Fruit fly (Drosophila melanogaster) whole organism, pupa: ENCODE measurements around the gene phu.

Experiments used
- CG10348 ChIP-seq: fragments of 200-800 bp; sonication (Bioruptor generic); IDR thresholded peaks from 2 replicates; pipeline ENCODE4 v1.3.6; 2022; ENCODE audit warnings: missing biosample characterization, missing genetic modification characterization
- CG12605 ChIP-seq: fragments of 200-800 bp; sonication (Bioruptor generic); IDR thresholded peaks from 2 replicates; pipeline ENCODE4 v1.3.6; 2022; ENCODE audit warnings: missing biosample characterization, missing genetic modification characterization
- CG13204 ChIP-seq: fragments of 200-800 bp; sonication (Bioruptor generic); optimal IDR thresholded peaks from 2 replicates; lab custom pipeline; 2018; ENCODE audit warnings: missing biosample characterization, mild to moderate bottlenecking, missing genetic modification characterization, moderate library complexity
- CG14655 ChIP-seq: fragments of 200-800 bp; sonication (Bioruptor generic); optimal IDR thresholded peaks from 3 replicates; lab custom pipeline; 2017; ENCODE audit warnings: mild to moderate bottlenecking, missing biosample characterization, missing genetic modification reagents, missing genetic modification characterization
- CG15710 ChIP-seq: fragments of 200-800 bp; sonication (Bioruptor generic); optimal IDR thresholded peaks from 2 replicates; lab custom pipeline; 2018; ENCODE audit warnings: missing biosample characterization, mild to moderate bottlenecking, missing genetic modification characterization, moderate library complexity
- CG17806 ChIP-seq: fragments of 200-800 bp; sonication (Bioruptor generic); optimal IDR thresholded peaks from 2 replicates; lab custom pipeline; 2018; ENCODE audit warnings: missing biosample characterization, mild to moderate bottlenecking, missing genetic modification characterization, moderate library complexity
- CG32121 ChIP-seq: fragments of 200-800 bp; sonication (Bioruptor generic); IDR thresholded peaks from 2 replicates; pipeline ENCODE4 v1.3.6; 2022; ENCODE audit warnings: missing biosample characterization, missing genetic modification characterization
- CG34367 ChIP-seq: fragments of 200-800 bp; sonication (Bioruptor generic); optimal IDR thresholded peaks from 2 replicates; lab custom pipeline; 2018; ENCODE audit warnings: missing biosample characterization, mild to moderate bottlenecking, missing genetic modification characterization
- CG4496 ChIP-seq: fragments of 200-800 bp; sonication (Bioruptor generic); IDR thresholded peaks from 3 replicates; pipeline ENCODE4 v1.3.6; 2022; ENCODE audit warnings: missing biosample characterization, missing genetic modification characterization
- CG8159 ChIP-seq: fragments of 200-800 bp; sonication (Bioruptor generic); optimal IDR thresholded peaks from 3 replicates; lab custom pipeline; 2018; ENCODE audit warnings: missing biosample characterization, mild to moderate bottlenecking, missing genetic modification characterization, moderate library complexity
- CG8301 ChIP-seq: fragments of 200-800 bp; sonication (Bioruptor generic); optimal IDR thresholded peaks from 2 replicates; lab custom pipeline; 2018; ENCODE audit warnings: missing biosample characterization, mild to moderate bottlenecking, missing genetic modification characterization
- CG9948 ChIP-seq: fragments of 200-800 bp; sonication (Bioruptor generic); optimal IDR thresholded peaks from 2 replicates; lab custom pipeline; 2018; ENCODE audit warnings: missing biosample characterization, mild to moderate bottlenecking, missing genetic modification characterization, moderate library complexity
- D1 ChIP-seq: fragments of 200-800 bp; sonication (Bioruptor generic); optimal IDR thresholded peaks from 2 replicates; lab custom pipeline; 2018; ENCODE audit warnings: missing biosample characterization, mild to moderate bottlenecking, missing genetic modification characterization, moderate library complexity
- EcR ChIP-seq: fragments of 200-800 bp; sonication (Bioruptor generic); optimal IDR thresholded peaks from 3 replicates; lab custom pipeline; 2019; ENCODE audit warnings: missing biosample characterization, missing genetic modification characterization, mild to moderate bottlenecking, moderate library complexity, missing genetic modification reagents
- Ets98B ChIP-seq: fragments of 200-800 bp; sonication (Bioruptor generic); IDR thresholded peaks from 2 replicates; pipeline ENCODE4 v1.3.6; 2022; ENCODE audit warnings: missing biosample characterization, missing genetic modification characterization
- Pif1A ChIP-seq: fragments of 200-800 bp; sonication (Bioruptor generic); optimal IDR thresholded peaks from 3 replicates; lab custom pipeline; 2016; ENCODE audit warnings: missing biosample characterization, missing genetic modification characterization
- Pif1B ChIP-seq: fragments of 200-800 bp; sonication (Bioruptor generic); optimal IDR thresholded peaks from 3 replicates; lab custom pipeline; 2016; ENCODE audit warnings: missing biosample characterization, missing genetic modification characterization
- Snoo ChIP-seq: fragments of 200-800 bp; sonication (Bioruptor generic); optimal IDR thresholded peaks from 3 replicates; lab custom pipeline; 2017; ENCODE audit warnings: missing biosample characterization, mild to moderate bottlenecking, missing genetic modification characterization, inconsistent platforms
- fd96Ca ChIP-seq: fragments of 200-800 bp; sonication (Bioruptor generic); IDR thresholded peaks from 3 replicates; pipeline ENCODE4 v1.3.6; 2022; ENCODE audit warnings: missing biosample characterization, missing genetic modification characterization
- gl ChIP-seq: fragments of 200-800 bp; sonication (Bioruptor generic); optimal IDR thresholded peaks from 2 replicates; lab custom pipeline; 2018; ENCODE audit warnings: missing biosample characterization, mild to moderate bottlenecking, missing genetic modification characterization
- rn ChIP-seq: fragments of 200-800 bp; sonication (Bioruptor generic); IDR thresholded peaks from 2 replicates; pipeline ENCODE4 v1.3.6; 2022; ENCODE audit warnings: missing biosample characterization, missing genetic modification characterization

phu gene

DNA sequence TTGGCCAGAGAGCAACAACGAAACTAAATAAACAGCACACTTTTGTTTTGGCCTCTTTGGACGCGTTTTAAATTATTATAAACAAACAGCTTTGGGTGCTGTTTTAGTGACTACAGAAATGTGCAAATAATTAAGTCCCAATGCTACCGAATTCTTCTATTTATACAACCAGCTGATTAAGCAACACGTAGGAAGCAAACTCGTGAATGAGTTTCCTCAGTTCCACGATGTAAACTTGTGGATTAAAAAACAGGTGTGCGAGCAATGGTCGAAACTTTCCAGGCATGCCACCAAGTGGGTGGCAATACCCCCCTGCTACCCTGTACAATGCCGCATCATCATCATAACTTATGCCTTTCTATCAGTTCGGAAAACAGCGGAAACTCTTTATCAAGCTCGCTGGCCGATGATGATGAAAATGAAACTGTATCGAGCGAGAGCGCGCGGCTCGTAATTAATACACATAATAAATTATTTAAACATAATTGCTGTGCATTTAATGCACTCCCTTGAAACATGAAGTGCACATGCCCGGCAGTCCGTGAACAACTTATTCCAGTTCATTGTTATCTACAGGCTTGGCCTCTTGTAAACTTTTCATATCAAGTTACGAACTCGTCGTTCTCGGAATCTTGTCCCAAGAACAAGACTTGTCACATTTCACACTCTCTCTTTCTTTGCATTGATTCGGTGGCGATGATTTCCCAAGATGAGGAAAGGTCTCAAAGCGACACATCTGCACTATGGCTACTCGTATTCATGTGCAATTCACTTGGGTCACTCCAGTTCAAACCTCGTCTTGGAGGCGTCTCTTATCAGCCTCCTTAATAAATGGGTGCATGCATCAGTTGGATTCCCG is 5.8 kb downstream of the phu start:
- TF ChIP-seq CG8301 (tag; lab: Kevin White, UChicago) (no peak), gl (tag; lab: Kevin White, UChicago) (no peak), CG4496 (0 out of 3 replicates have a peak, but pooled peaks have one; percentile 12), CG12605 (GFP tag; lab: Robert Waterston, UW) (no peak), CG9948 (tag; lab: Kevin White, UChicago) (no peak), EcR (GFP tag; lab: Kevin White, UChicago) (peak; percentile 91), CG14655 (GFP tag; lab: Kevin White, UChicago) (no peak), CG8159 (tag; lab: Kevin White, UChicago) (no peak), rn (GFP tag; lab: Robert Waterston, UW) (no peak), CG34367 (no peak), Pif1B (no peak)

DNA sequence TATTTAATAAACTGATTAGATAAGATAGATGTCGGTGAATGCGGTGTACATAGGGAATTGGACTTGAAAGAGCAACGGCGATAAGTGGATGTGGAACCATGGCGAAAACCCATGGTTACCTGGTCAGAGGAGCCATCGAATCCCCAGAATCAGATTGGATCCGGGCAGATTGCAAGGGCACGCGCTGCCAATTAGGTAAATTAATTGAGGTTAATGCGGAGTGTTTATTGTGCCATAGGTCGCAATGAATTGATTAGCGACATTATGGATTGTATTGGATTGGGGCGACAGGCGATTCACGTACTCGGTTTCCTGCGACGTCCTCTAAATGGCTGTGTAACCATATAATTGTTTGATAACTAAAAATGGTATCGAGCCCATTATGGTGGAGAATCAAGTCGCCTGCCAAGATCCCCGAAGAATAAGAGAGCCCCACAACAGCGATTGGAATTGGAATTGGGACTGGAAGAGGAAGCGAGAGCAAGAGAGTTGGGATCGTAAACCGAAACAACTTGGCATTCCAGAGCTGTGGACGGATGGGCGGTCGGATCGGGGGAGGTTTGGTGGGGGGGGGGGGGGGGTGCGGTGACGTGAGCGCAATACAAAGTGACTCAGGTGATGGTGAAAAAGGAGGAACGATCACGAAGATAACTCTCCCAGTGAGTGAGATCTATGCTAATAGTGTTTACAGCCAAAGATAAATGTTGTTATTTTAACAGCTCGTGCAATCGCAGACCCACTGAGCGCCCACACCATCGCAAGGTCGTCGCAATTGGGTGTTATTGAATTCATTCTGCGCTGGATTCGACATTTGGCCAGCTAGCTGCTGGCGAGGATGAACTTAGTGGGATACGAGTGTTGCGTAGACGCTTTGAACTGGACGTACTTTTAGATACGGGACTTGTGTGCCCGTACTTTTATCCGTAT is 7.2 kb downstream of the phu start:
- TF ChIP-seq CG9948 (tag; lab: Kevin White, UChicago): no peak
- TF ChIP-seq CG4496: no peak
- no peak for TF ChIP-seq Pif1A (GFP tag; lab: Kevin White, UChicago)
- TF ChIP-seq CG10348 (GFP tag; lab: Robert Waterston, UW): no peak
- no peak for TF ChIP-seq CG12605 (GFP tag; lab: Robert Waterston, UW)
- TF ChIP-seq EcR (GFP tag; lab: Kevin White, UChicago): no peak
- no peak for TF ChIP-seq Pif1B
- no peak for TF ChIP-seq CG13204 (GFP tag; lab: Kevin White, UChicago)
- no peak for TF ChIP-seq fd96Ca (GFP tag; lab: Robert Waterston, UW)
- TF ChIP-seq CG15710 (tag; lab: Kevin White, UChicago): no peak
- TF ChIP-seq Ets98B (GFP tag; lab: Robert Waterston, UW): no peak
- no peak for TF ChIP-seq D1 (tag; lab: Kevin White, UChicago)
- TF ChIP-seq CG17806 (tag; lab: Kevin White, UChicago): no peak
- TF ChIP-seq CG8301 (tag; lab: Kevin White, UChicago): no peak
- no peak for TF ChIP-seq rn (GFP tag; lab: Robert Waterston, UW)
- no peak for TF ChIP-seq CG14655 (GFP tag; lab: Kevin White, UChicago)
- TF ChIP-seq CG32121 (GFP tag; lab: Robert Waterston, UW): no peak
- no peak for TF ChIP-seq Snoo (tag; lab: Kevin White, UChicago)
- TF ChIP-seq gl (tag; lab: Kevin White, UChicago): no peak

DNA sequence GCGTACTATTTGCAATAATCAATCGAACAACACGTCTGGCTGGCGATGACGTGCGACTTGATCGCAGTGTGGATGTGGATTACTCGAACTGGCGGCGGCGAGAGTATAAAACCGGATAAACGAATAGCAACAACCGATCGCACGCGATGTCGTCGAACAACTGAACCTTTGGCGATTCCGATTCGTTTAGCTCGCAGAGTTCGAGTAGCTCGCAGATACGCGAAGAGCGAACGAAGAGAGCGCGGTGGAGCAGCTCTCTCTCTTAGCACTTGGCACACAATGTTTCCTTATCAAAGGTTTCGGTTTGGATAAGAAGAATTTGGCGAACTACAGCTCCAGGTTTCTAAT is 7.8 kb downstream of the phu start, which contains the start of gene RhoL:
TSS of gene RhoL (minus strand) at position 166 of the 348 bp plus-strand sequence.
- TF ChIP-seq CG10348 (GFP tag; lab: Robert Waterston, UW) (no peak), CG9948 (tag; lab: Kevin White, UChicago) (no peak), CG34367 (peak; percentile 2), CG12605 (GFP tag; lab: Robert Waterston, UW) (peak; percentile 83), CG13204 (GFP tag; lab: Kevin White, UChicago) (no peak), gl (tag; lab: Kevin White, UChicago) (no peak), CG8301 (tag; lab: Kevin White, UChicago) (no peak), CG32121 (GFP tag; lab: Robert Waterston, UW) (peak; percentile 44), D1 (tag; lab: Kevin White, UChicago) (no peak), CG8159 (tag; lab: Kevin White, UChicago) (no peak), Pif1B (peak; percentile 27), fd96Ca (GFP tag; lab: Robert Waterston, UW) (no peak), CG14655 (GFP tag; lab: Kevin White, UChicago) (no peak), Ets98B (GFP tag; lab: Robert Waterston, UW) (peak; percentile 73; the same call in 1 of the 2 replicates), Pif1A (GFP tag; lab: Kevin White, UChicago) (no peak), EcR (GFP tag; lab: Kevin White, UChicago) (peak; percentile 65), CG4496 (peak; percentile 69), CG17806 (tag; lab: Kevin White, UChicago) (no peak), CG15710 (tag; lab: Kevin White, UChicago) (peak; percentile 2), rn (GFP tag; lab: Robert Waterston, UW) (no peak), Snoo (tag; lab: Kevin White, UChicago) (no peak)

DNA sequence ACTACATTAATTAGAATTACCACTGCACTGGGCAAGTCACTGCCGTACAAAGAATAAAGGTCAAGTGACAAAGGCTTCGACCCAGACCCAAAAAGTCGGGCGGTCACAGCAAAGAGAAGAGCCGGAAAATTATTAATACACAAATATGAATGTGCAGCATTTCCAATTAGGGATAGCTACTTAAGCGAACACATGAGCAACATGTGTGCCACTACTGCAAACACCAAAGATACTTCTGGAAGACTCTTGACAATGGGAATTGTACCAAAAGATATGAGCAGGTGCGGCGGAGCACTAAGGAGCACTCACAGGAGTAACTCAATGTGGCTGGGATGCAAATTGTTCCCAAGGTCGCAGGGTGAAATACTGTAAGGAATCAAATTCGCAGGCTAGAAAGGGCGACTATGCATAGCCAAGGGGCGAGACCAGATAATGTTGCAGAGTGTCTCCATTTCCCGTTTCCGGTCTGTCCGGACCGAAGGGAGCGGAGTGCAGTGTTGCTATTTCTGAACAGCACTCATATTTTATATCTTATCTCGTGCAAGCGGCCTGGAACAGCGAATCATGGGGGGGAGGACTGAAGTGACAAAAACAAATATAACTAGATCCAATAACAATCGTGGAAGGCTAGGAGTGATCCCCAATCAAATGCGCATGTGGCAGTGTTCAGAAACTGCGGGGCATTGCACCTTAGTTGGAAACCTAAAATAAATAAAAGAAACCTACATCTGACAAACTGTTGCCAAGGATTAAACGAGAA is 8.9 kb downstream of the phu start:
- 0 out of 3 replicates have a peak, but pooled peaks have one; percentile 8 for TF ChIP-seq CG4496
- peak; percentile 35 for TF ChIP-seq EcR (GFP tag; lab: Kevin White, UChicago)
- TF ChIP-seq Pif1A (GFP tag; lab: Kevin White, UChicago): no peak
- TF ChIP-seq gl (tag; lab: Kevin White, UChicago): no peak
- TF ChIP-seq CG17806 (tag; lab: Kevin White, UChicago): no peak
